Worm (Caenorhabditis elegans): ENCODE results near the gene utp-20.

DNA sequence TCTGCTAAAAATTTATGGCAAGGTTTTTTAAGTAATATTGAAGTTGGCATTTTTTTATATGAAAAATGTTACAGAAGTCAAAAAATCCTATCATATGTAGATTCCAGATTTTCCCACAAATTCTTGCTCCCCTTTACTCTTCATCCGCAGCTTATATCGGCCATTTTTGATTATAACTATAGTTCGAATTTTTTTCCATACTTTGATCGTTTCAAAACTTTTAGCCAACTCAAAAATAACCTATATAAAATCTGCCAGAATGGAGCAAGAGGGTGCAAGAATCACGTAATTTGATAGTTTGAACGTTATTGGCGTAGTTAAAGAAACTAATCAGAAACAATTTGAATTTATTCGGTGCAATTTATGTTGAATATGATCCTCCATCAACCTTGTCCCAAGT is 12.2 kb upstream of the utp-20 start:
- TF ChIP-seq ztf-23 (GFP tag; IDR thresholded peaks at IDR 0.05) = no peak
- TF ChIP-seq ztf-29 (GFP tag; IDR thresholded peaks at IDR 0.05) = no peak
- TF ChIP-seq ref-1 (GFP tag; conservative IDR thresholded peaks at IDR 0.05) = no peak
- no peak for TF ChIP-seq flt-1 (GFP tag; IDR thresholded peaks at IDR 0.05)
- no peak for TF ChIP-seq klf-2 (GFP tag; conservative IDR thresholded peaks at IDR 0.05)
- no peak for TF ChIP-seq T22C8.4 (GFP tag; IDR thresholded peaks at IDR 0.05)
- TF ChIP-seq tab-1 (GFP tag; IDR thresholded peaks at IDR 0.05) = no peak
- TF ChIP-seq med-1 (GFP tag; optimal IDR thresholded peaks at IDR 0.05; ENCODE audit: insufficient read depth) = no peak

Measured in whole organism, midembryonic.